Fruit fly (Drosophila melanogaster): ENCODE measurements around the gene Lam.

Lam gene

DNA sequence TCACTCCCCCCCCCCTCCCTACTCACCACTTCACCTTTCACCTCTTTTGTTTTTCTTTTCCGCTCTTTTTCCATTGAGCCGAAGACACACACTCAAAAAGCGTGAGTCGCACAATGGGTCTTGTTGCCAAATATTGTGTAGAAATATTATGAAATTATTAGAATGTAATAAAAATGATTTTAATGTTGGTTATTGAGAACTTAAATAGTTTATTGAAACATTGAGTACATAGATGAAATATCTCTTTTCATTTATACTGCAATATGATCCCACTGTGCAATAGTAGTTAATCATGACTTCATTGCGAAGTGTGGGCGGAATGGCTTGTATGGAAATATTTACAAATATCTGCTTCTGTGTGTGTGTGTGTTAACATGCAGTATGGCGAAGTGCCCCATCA, 24.8 kb downstream of the Lam start:
- TF ChIP-seq noc (tag; optimal IDR thresholded peaks at IDR 0.05), result no peak

DNA sequence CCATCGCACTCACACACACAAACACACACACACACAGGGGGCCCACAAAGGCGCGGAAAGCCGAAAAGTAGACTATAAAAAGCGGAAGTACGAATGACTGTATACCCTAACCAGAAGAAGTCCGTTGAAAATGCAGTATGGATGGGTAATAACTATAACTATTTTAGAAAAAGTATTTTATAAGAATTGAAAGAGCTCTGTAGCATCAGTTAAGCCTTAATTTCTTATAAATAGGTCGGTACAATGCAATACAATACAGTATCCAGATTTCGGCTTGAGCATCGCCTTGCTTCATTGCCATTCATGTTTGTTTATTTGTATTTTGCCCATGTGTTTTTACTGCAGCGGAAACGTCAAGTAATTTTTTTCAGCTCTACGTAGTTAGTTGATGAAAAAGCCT, 27.2 kb downstream of the Lam start:
- no peak for TF ChIP-seq noc (tag; optimal IDR thresholded peaks at IDR 0.05)

dm6 chr2L:5581016-5581415, 38.7 kb downstream of the Lam start, which contains the start of gene CG14011:
CG14011 (minus strand) TSS chr2L:5581116.
- no peak for TF ChIP-seq noc (tag; optimal IDR thresholded peaks at IDR 0.05)

DNA sequence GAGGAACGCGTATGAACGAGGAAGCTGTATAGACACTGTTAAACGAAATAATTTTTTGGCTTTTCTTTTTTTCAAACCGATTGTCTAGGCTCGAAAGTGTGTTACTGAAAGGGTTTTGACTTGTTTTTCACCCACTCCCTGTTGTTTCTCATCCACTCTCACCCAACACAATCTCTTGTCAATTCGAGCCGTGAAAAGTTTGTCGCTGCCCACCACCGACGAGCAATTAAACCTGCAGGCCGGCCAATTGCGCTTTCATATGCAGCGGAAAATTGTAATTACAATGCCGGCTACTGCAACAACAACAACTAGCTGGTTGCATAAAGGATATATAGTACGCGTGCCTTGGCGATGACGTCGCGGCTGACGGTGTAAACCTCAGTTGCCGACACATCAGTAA, 46.0 kb downstream of the Lam start, which contains the start of gene CG7251:
TSS of gene CG7251 (minus strand) at position 101 of the 400 bp plus-strand sequence.
- no peak for TF ChIP-seq noc (tag; optimal IDR thresholded peaks at IDR 0.05)

- no peak for TF ChIP-seq noc (tag; optimal IDR thresholded peaks at IDR 0.05)
Measured at dm6 chr2L:5593839-5594238, 51.6 kb downstream of the Lam start.
